Fruit fly (Drosophila melanogaster) whole organism, wandering third instar larva: ENCODE data around the gene Pez.

Source experiments
- N ChIP-seq: fragments of >200 bp; optimal IDR thresholded peaks from 2 replicates; lab custom pipeline; 2018; ENCODE audit warnings: missing biosample characterization, missing external identifiers, missing genetic modification characterization
- OdsH ChIP-seq: fragments of 200-800 bp; sonication (Bioruptor generic); optimal IDR thresholded peaks from 2 replicates; lab custom pipeline; 2016; ENCODE audit warnings: missing biosample characterization, mild to moderate bottlenecking, missing genetic modification characterization
- Vsx2 ChIP-seq: fragments of 200-300, 225-300 bp; sonication (Bioruptor generic); optimal IDR thresholded peaks from 2 replicates; lab custom pipeline; 2018; ENCODE audit warnings: missing biosample characterization, missing genetic modification characterization; ENCODE audit not compliant: partially characterized antibody
- h ChIP-seq: fragments of 200-800 bp; sonication (Bioruptor generic); optimal IDR thresholded peaks from 3 replicates; lab custom pipeline; 2016; ENCODE audit warnings: missing biosample characterization, mild to moderate bottlenecking, missing genetic modification characterization
- jim ChIP-seq: fragments of 175-275, 200-325 bp; sonication (Bioruptor generic); optimal IDR thresholded peaks from 2 replicates; lab custom pipeline; 2016; ENCODE audit warnings: missing biosample characterization, mild to moderate bottlenecking, missing genetic modification characterization
- pan ChIP-seq: fragments of >200 bp; optimal IDR thresholded peaks from 2 replicates; lab custom pipeline; 2017
- rgr ChIP-seq: fragments of 200-800 bp; sonication (Bioruptor generic); optimal IDR thresholded peaks from 3 replicates; lab custom pipeline; 2016; ENCODE audit warnings: missing biosample characterization, mild to moderate bottlenecking, missing genetic modification characterization

DNA sequence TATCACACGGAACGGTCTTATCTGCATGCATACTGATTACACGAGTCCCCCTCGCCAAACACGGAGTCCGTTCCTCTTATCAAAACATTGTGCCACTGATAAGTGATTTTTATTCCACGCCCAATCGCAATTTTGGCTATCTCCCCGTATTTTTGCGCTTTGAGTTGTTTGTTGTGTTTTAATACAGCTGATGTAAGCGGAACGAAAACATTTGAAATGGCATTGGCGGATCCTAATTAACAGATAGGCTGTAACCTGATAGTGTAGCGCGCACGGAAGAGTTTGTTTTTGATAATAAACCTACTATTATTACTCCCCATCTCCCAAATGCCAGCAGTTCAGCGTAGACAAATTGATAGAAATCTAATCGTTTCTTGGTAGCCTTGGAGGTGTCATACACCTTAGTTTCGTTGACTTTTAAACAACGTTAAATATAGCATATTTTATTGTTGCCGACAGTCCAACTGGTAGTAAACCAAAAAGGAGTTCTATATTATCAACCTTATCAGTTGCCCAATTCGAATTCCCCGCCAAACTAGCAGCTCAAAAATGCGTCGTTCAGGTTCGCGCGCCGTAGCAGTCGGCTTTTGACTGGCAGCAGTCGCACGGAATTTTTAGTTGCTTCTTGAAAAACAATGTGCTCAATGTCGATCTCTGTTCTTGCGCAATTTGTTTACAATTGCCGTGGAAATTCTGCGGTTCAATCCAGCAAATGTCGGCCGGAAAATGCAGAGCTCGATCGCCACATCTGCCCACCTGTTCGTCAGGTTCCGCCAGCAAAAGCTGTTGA lies 4.8 kb upstream of the Pez start:
- peak; percentile 15 for TF ChIP-seq h
- TF ChIP-seq Vsx2 (GFP tag; lab: Kevin White, UChicago) = no peak
- no peak for TF ChIP-seq N (GFP tag; lab: Kevin White, UChicago)
- TF ChIP-seq OdsH (GFP tag; lab: Kevin White, UChicago) = no peak
- TF ChIP-seq rgr (GFP tag; lab: Kevin White, UChicago) = no peak
- no peak for TF ChIP-seq pan
- TF ChIP-seq jim (GFP tag; lab: Kevin White, UChicago) = no peak
